Fruit fly (Drosophila melanogaster) whole organism, embryonic: Measurements from ENCODE around the gene BNIP3.

Experiments
- Antp ChIP-seq: fragments of 200-800 bp; sonication (Bioruptor generic); optimal IDR thresholded peaks from 3 replicates; lab custom pipeline; 2016; ENCODE audit warnings: missing biosample characterization, missing genetic modification characterization
- Bdp1 ChIP-seq: fragments of 200-800 bp; sonication (Bioruptor generic); optimal IDR thresholded peaks from 3 replicates; lab custom pipeline; 2016; ENCODE audit warnings: missing biosample characterization, missing genetic modification characterization
- C15 ChIP-seq: fragments of 200-800 bp; sonication (Bioruptor generic); IDR thresholded peaks from 3 replicates; pipeline ENCODE4 v1.3.6; 2022; ENCODE audit warnings: missing biosample characterization, missing genetic modification characterization
- CG10431 ChIP-seq: fragments of 200-800 bp; sonication (Bioruptor generic); optimal IDR thresholded peaks from 3 replicates; lab custom pipeline; 2018; ENCODE audit warnings: missing biosample characterization, mild to moderate bottlenecking, missing genetic modification characterization
- CG11560 ChIP-seq: fragments of 200-800 bp; sonication (Bioruptor generic); IDR thresholded peaks from 3 replicates; pipeline ENCODE4 v1.3.6; 2022; ENCODE audit warnings: missing biosample characterization, missing genetic modification characterization
- CG11695 ChIP-seq: fragments of 200-800 bp; sonication (Bioruptor generic); IDR thresholded peaks from 3 replicates; pipeline ENCODE4 v1.3.6; 2022; ENCODE audit warnings: missing biosample characterization, missing genetic modification characterization
- CG1233 ChIP-seq: fragments of 200-800 bp; sonication (Bioruptor generic); optimal IDR thresholded peaks from 4 replicates; lab custom pipeline; 2018; ENCODE audit warnings: missing biosample characterization, mild to moderate bottlenecking, missing genetic modification characterization
- CG13123 ChIP-seq: fragments of 200-800 bp; sonication (Bioruptor generic); optimal IDR thresholded peaks from 2 replicates; lab custom pipeline; 2016; ENCODE audit warnings: missing biosample characterization, missing genetic modification characterization
- CG13287 ChIP-seq: fragments of 200-800 bp; sonication (Bioruptor generic); IDR thresholded peaks from 2 replicates; pipeline ENCODE4 v1.3.6; 2022; ENCODE audit warnings: missing biosample characterization, missing genetic modification characterization; ENCODE audit not compliant: partially characterized antibody
- CG14667 ChIP-seq: fragments of 200-800 bp; sonication (Bioruptor generic); IDR thresholded peaks from 2 replicates; pipeline ENCODE4 v1.3.6; 2022; ENCODE audit warnings: missing biosample characterization, missing genetic modification characterization
- CG1647 ChIP-seq: fragments of 200-800 bp; sonication (Bioruptor generic); optimal IDR thresholded peaks from 3 replicates; lab custom pipeline; 2016; ENCODE audit warnings: missing biosample characterization, missing genetic modification characterization
- CG17829 ChIP-seq: fragments of 200-800 bp; optimal IDR thresholded peaks from 2 replicates; lab custom pipeline; 2019; ENCODE audit warnings: missing biosample characterization, mild to moderate bottlenecking, missing genetic modification characterization, moderate library complexity
- CG1792 ChIP-seq: fragments of 200-800 bp; sonication (Bioruptor generic); optimal IDR thresholded peaks from 2 replicates; lab custom pipeline; 2016; ENCODE audit warnings: missing biosample characterization, missing genetic modification characterization
- CG18764 ChIP-seq: fragments of 200-800 bp; sonication (Bioruptor generic); optimal IDR thresholded peaks from 3 replicates; lab custom pipeline; 2016; ENCODE audit warnings: missing biosample characterization, missing genetic modification characterization
- CG30020 ChIP-seq: fragments of 200-800 bp; optimal IDR thresholded peaks from 2 replicates; lab custom pipeline; 2019; ENCODE audit warnings: missing biosample characterization, mild to moderate bottlenecking, missing genetic modification characterization, moderate library complexity
- CG33213 ChIP-seq: fragments of 200-800 bp; sonication (Bioruptor generic); optimal IDR thresholded peaks from 3 replicates; lab custom pipeline; 2016; ENCODE audit warnings: missing biosample characterization, missing genetic modification characterization
- CG3847 ChIP-seq: fragments of 200-800 bp; sonication (Bioruptor generic); IDR thresholded peaks from 2 replicates; pipeline ENCODE4 v1.3.6; 2022; ENCODE audit warnings: missing biosample characterization, missing genetic modification characterization
- CG4282 ChIP-seq: fragments of 200-800 bp; sonication (Bioruptor generic); optimal IDR thresholded peaks from 2 replicates; lab custom pipeline; 2016; ENCODE audit warnings: missing biosample characterization, missing genetic modification characterization
- CG4820 ChIP-seq: fragments of 200-800 bp; sonication (Bioruptor generic); optimal IDR thresholded peaks from 3 replicates; lab custom pipeline; 2016; ENCODE audit warnings: missing biosample characterization, missing genetic modification characterization
- CG5245 ChIP-seq: fragments of 200-800 bp; sonication (Bioruptor generic); optimal IDR thresholded peaks from 3 replicates; lab custom pipeline; 2016; ENCODE audit warnings: missing biosample characterization, missing genetic modification characterization
- CG6272 ChIP-seq: fragments of 200-800 bp; sonication (Bioruptor generic); IDR thresholded peaks from 2 replicates; pipeline ENCODE4 v1.3.6; 2022; ENCODE audit warnings: missing biosample characterization, missing genetic modification characterization
- CG6765 ChIP-seq: fragments of 200-800 bp; sonication (Bioruptor generic); optimal IDR thresholded peaks from 3 replicates; lab custom pipeline; 2017; ENCODE audit warnings: missing biosample characterization, mild to moderate bottlenecking, missing genetic modification characterization
- CG6854 ChIP-seq: fragments of 200-800 bp; sonication (Bioruptor generic); optimal IDR thresholded peaks from 3 replicates; lab custom pipeline; 2017; ENCODE audit warnings: missing biosample characterization, mild to moderate bottlenecking, missing genetic modification characterization
- CG7987 ChIP-seq: fragments of 200-800 bp; sonication (Bioruptor generic); optimal IDR thresholded peaks from 2 replicates; lab custom pipeline; 2018; ENCODE audit warnings: missing biosample characterization, mild to moderate bottlenecking, missing genetic modification characterization, moderate library complexity
- Dek ChIP-seq: fragments of 200-800 bp; sonication (Bioruptor generic); optimal IDR thresholded peaks from 3 replicates; lab custom pipeline; 2019; ENCODE audit warnings: missing biosample characterization, mild to moderate bottlenecking, missing genetic modification characterization, moderate library complexity
- Dll ChIP-seq: fragments of 200-800 bp; sonication (Bioruptor generic); IDR thresholded peaks from 4 replicates; pipeline ENCODE4 v1.3.6; 2022; ENCODE audit warnings: missing biosample characterization, missing genetic modification characterization; ENCODE audit not compliant: partially characterized antibody
- Fer1 ChIP-seq: fragments of 200-800 bp; sonication (Bioruptor generic); optimal IDR thresholded peaks from 2 replicates; lab custom pipeline; 2017; ENCODE audit warnings: missing biosample characterization, mild to moderate bottlenecking, missing genetic modification characterization
- HLH3B ChIP-seq: fragments of 200-800 bp; sonication (Bioruptor generic); IDR thresholded peaks from 2 replicates; pipeline ENCODE4 v1.3.6; 2022; ENCODE audit warnings: missing biosample characterization, missing genetic modification characterization
- HLH54F ChIP-seq: fragments of 200-800 bp; sonication (Bioruptor generic); optimal IDR thresholded peaks from 3 replicates; lab custom pipeline; 2016; ENCODE audit warnings: missing biosample characterization, missing genetic modification characterization
- Hey ChIP-seq: fragments of 200-800 bp; sonication (Bioruptor generic); optimal IDR thresholded peaks from 3 replicates; lab custom pipeline; 2018; ENCODE audit warnings: missing biosample characterization, mild to moderate bottlenecking, missing genetic modification characterization
- NfI ChIP-seq: fragments of 200-800 bp; sonication (Bioruptor generic); optimal IDR thresholded peaks from 3 replicates; lab custom pipeline; 2018; ENCODE audit warnings: missing biosample characterization, mild to moderate bottlenecking, missing genetic modification characterization, moderate library complexity
- Oli ChIP-seq: fragments of 200-800 bp; sonication (Bioruptor generic); optimal IDR thresholded peaks from 2 replicates; lab custom pipeline; 2018; ENCODE audit warnings: missing biosample characterization, mild to moderate bottlenecking, missing genetic modification characterization, moderate library complexity
- Rfx ChIP-seq: fragments of 200-800 bp; sonication (Bioruptor generic); IDR thresholded peaks from 2 replicates; pipeline ENCODE4 v1.3.6; 2022; ENCODE audit warnings: missing biosample characterization, missing genetic modification characterization
- Side ChIP-seq: fragments of 200-800 bp; sonication (Bioruptor generic); optimal IDR thresholded peaks from 2 replicates; lab custom pipeline; 2016; ENCODE audit warnings: missing biosample characterization, missing genetic modification characterization
- Sox100B ChIP-seq: fragments of 200-800 bp; sonication (Bioruptor generic); optimal IDR thresholded peaks from 3 replicates; lab custom pipeline; 2018; ENCODE audit warnings: missing biosample characterization, mild to moderate bottlenecking, missing genetic modification characterization
- Xrp1 ChIP-seq: fragments of 200-800 bp; sonication (Bioruptor generic); IDR thresholded peaks from 2 replicates; pipeline ENCODE4 v1.3.6; 2022; ENCODE audit warnings: missing biosample characterization, missing genetic modification characterization
- bowl ChIP-seq: fragments of 200-800 bp; sonication (Bioruptor generic); IDR thresholded peaks from 2 replicates; pipeline ENCODE4 v1.3.6; 2022; ENCODE audit warnings: missing biosample characterization, missing genetic modification characterization
- da ChIP-seq: fragments of 200-800 bp; sonication (Bioruptor generic); optimal IDR thresholded peaks from 2 replicates; lab custom pipeline; 2016; ENCODE audit warnings: missing biosample characterization, missing genetic modification characterization
- dimm ChIP-seq: fragments of 200-800 bp; sonication (Bioruptor generic); IDR thresholded peaks from 2 replicates; pipeline ENCODE4 v1.3.6; 2022; ENCODE audit warnings: missing biosample characterization, missing genetic modification characterization
- eve ChIP-seq, 2 experiments: fragments of >200 bp; optimal IDR thresholded peaks; 2 replicates each; lab custom pipeline; 2017; ENCODE audit warnings: missing biosample characterization in 2 of 2, missing genetic modification characterization in 2 of 2
- fu2 ChIP-seq: fragments of 200-800 bp; sonication (Bioruptor generic); optimal IDR thresholded peaks from 2 replicates; lab custom pipeline; 2016; ENCODE audit warnings: missing biosample characterization, missing genetic modification characterization
- gce ChIP-seq: fragments of 200-800 bp; sonication (Bioruptor generic); IDR thresholded peaks from 3 replicates; pipeline ENCODE4 v1.3.6; 2022; ENCODE audit warnings: missing biosample characterization, missing genetic modification characterization
- kni ChIP-seq: fragments of 200-800 bp; sonication (Bioruptor generic); optimal IDR thresholded peaks from 3 replicates; lab custom pipeline; 2017; ENCODE audit warnings: mild to moderate bottlenecking, missing biosample characterization, missing genetic modification reagents, missing genetic modification characterization
- nerfin-2 ChIP-seq: fragments of 200-800 bp; sonication (Bioruptor generic); IDR thresholded peaks from 2 replicates; pipeline ENCODE4 v1.3.6; 2022; ENCODE audit warnings: missing biosample characterization, missing genetic modification characterization; ENCODE audit not compliant: partially characterized antibody
- row ChIP-seq: fragments of 200-800 bp; sonication (Bioruptor generic); IDR thresholded peaks from 3 replicates; pipeline ENCODE4 v1.3.6; 2022; ENCODE audit warnings: missing biosample characterization, missing genetic modification characterization
- shn ChIP-seq: fragments of 200-800 bp; sonication (Bioruptor generic); optimal IDR thresholded peaks from 3 replicates; lab custom pipeline; 2016; ENCODE audit warnings: missing biosample characterization, missing genetic modification characterization
- slbo ChIP-seq: fragments of 200-800 bp; sonication (Bioruptor generic); IDR thresholded peaks from 2 replicates; pipeline ENCODE4 v1.3.6; 2022; ENCODE audit warnings: missing biosample characterization, missing genetic modification characterization
- sr ChIP-seq: fragments of 200-800 bp; sonication (Bioruptor generic); IDR thresholded peaks from 3 replicates; pipeline ENCODE4 v1.3.6; 2022; ENCODE audit warnings: missing biosample characterization, missing genetic modification characterization
- trem ChIP-seq: fragments of 200-800 bp; optimal IDR thresholded peaks from 3 replicates; lab custom pipeline; 2019; ENCODE audit warnings: missing biosample characterization, mild to moderate bottlenecking, missing genetic modification characterization, moderate library complexity
- wek ChIP-seq: fragments of 200-800 bp; sonication (Bioruptor generic); optimal IDR thresholded peaks from 3 replicates; lab custom pipeline; 2018; ENCODE audit warnings: missing biosample characterization, mild to moderate bottlenecking, missing genetic modification characterization, moderate library complexity
- zen2 ChIP-seq: fragments of 200-800 bp; sonication (Bioruptor generic); IDR thresholded peaks from 3 replicates; pipeline ENCODE4 v1.3.6; 2022; ENCODE audit warnings: missing biosample characterization, missing genetic modification characterization; ENCODE audit not compliant: partially characterized antibody

BNIP3 gene

dm6 chr3L:20508136-20508635 lies 11.0 kb downstream of the BNIP3 start (continued):
- TF ChIP-seq zen2 (GFP tag; lab: Robert Waterston, UW) (no peak), CG5245 (peak; percentile 91), Dll (GFP tag; lab: Robert Waterston, UW) (0 out of 4 replicates have a peak, but pooled peaks have one; percentile 14), Xrp1 (GFP tag; lab: Robert Waterston, UW) (peak; percentile 94), dimm (peak; percentile 62), Dek (tag; lab: Kevin White, UChicago) (peak; percentile 94), CG18764 (peak; percentile 74), nerfin-2 (peak; percentile 42; the same call in 1 of the 2 replicates), wek (GFP tag; lab: Kevin White, UChicago) (peak; percentile 60), kni (GFP tag; lab: Kevin White, UChicago) (peak; percentile 63), bowl (GFP tag; lab: Robert Waterston, UW) (peak; percentile 49; the same call in 1 of the 2 replicates), Rfx (GFP tag; lab: Robert Waterston, UW) (peak; percentile 98), shn (GFP tag; lab: Kevin White, UChicago) (peak; percentile 86), Sox100B (peak; percentile 88), da (peak; percentile 69), Fer1 (peak; percentile 95), gce (GFP tag; lab: Robert Waterston, UW) (peak; percentile 73; the same call in 1 of the 3 replicates), CG1792 (peak; percentile 89), fu2 (peak; percentile 94), CG14667 (GFP tag; lab: Robert Waterston, UW) (no peak; the same call in 1 of the 2 replicates), CG3847 (peak; percentile 97), Oli (tag; lab: Kevin White, UChicago) (peak; percentile 92), NfI (GFP tag; lab: Kevin White, UChicago) (peak; percentile 92), CG6272 (GFP tag; lab: Robert Waterston, UW) (peak; percentile 93), CG10431 (GFP tag; lab: Kevin White, UChicago) (peak; percentile 55), trem (tag; lab: Kevin White, UChicago) (peak; percentile 46), row (GFP tag; lab: Robert Waterston, UW) (peak; percentile 97), CG1233 (GFP tag; lab: Kevin White, UChicago) (peak; percentile 93), CG30020 (peak; percentile 49), Bdp1 (GFP tag; lab: Kevin White, UChicago) (peak; percentile 78), CG33213 (GFP tag; lab: Kevin White, UChicago) (peak; percentile 81), CG4820 (GFP tag; lab: Kevin White, UChicago) (peak; percentile 90), slbo (GFP tag; lab: Robert Waterston, UW) (peak; percentile 98), CG1647 (GFP tag; lab: Kevin White, UChicago) (peak; percentile 92), CG11695 (peak; percentile 93), eve (GFP tag; optimal IDR thresholded peaks at IDR 0.05; lab: Kevin White, UChicago) (peak in 1 of 2 experiments; percentile 80), CG7987 (GFP tag; lab: Kevin White, UChicago) (peak; percentile 78), CG13123 (GFP tag; lab: Kevin White, UChicago) (peak; percentile 77), CG17829 (tag; lab: Kevin White, UChicago) (peak; percentile 90), Side (GFP tag; lab: Kevin White, UChicago) (peak; percentile 87), CG13287 (GFP tag; lab: Robert Waterston, UW) (0 out of 2 replicates have a peak, but pooled peaks have one; percentile 21), Hey (peak; percentile 78), HLH3B (GFP tag; lab: Robert Waterston, UW) (peak; percentile 90; the same call in 1 of the 2 replicates), C15 (GFP tag; lab: Robert Waterston, UW) (peak; percentile 92), Antp (GFP tag; lab: Kevin White, UChicago) (peak; percentile 89), CG6854 (GFP tag; lab: Kevin White, UChicago) (peak; percentile 85), CG6765 (GFP tag; lab: Kevin White, UChicago) (peak; percentile 92), HLH54F (GFP tag; lab: Kevin White, UChicago) (peak; percentile 96), CG4282 (GFP tag; lab: Kevin White, UChicago) (peak; percentile 60), CG11560 (peak; percentile 88), sr (GFP tag; lab: Robert Waterston, UW) (no peak; the same call in 1 of the 3 replicates)
